Fruit fly (Drosophila melanogaster) whole organism: ENCODE measurements around the gene CG12010.

Source experiments
- Dll ChIP-seq: fragments of >200 bp; optimal IDR thresholded peaks from 2 replicates; lab custom pipeline; 2017
- EcR ChIP-seq, 2 experiments: fragments of >200 bp; optimal IDR thresholded peaks; 2 replicates each; lab custom pipeline; 2017; ENCODE audit warnings: missing biosample characterization in 2 of 2, missing genetic modification characterization in 2 of 2, missing genetic modification reagents in 2 of 2
- pan ChIP-seq: fragments of >200 bp; optimal IDR thresholded peaks from 2 replicates; lab custom pipeline; 2017
- psq ChIP-seq: fragments of >200 bp; optimal IDR thresholded peaks from 2 replicates; lab custom pipeline; 2017
- usp ChIP-seq: fragments of >200 bp; optimal IDR thresholded peaks from 2 replicates; lab custom pipeline; 2017; ENCODE audit warnings: missing biosample characterization, missing genetic modification characterization, mixed read lengths

- TF ChIP-seq usp (GFP tag; lab: Kevin White, UChicago), result no peak
- TF ChIP-seq EcR (GFP tag; optimal IDR thresholded peaks at IDR 0.05; lab: Kevin White, UChicago), result no peak
- TF ChIP-seq pan, result no peak
- TF ChIP-seq Dll (lab: Kevin White, UChicago), result no peak
- TF ChIP-seq psq (lab: Kevin White, UChicago), result no peak
These were observed 39.3 kb upstream of the CG12010 start, which contains the start of gene CG14969 for dm6 chr3L:3334784-3335183.
